Worm (Caenorhabditis elegans): ENCODE data around the gene his-24.

Gene his-24

ce11 chrX:14508823-14509259, 18.9 kb downstream of the his-24 start:
- TF ChIP-seq blmp-1 (tag; optimal IDR thresholded peaks at IDR 0.05; ENCODE audit: insufficient read depth) (peak; percentile 73), mdl-1 (tag; optimal IDR thresholded peaks at IDR 0.05) (peak in 1 of 2 experiments; percentile 10), nhr-23 (tag; optimal IDR thresholded peaks at IDR 0.05) (no peak), sem-4 (tag; optimal IDR thresholded peaks at IDR 0.05) (peak; percentile 78), nhr-25 (tag; optimal IDR thresholded peaks at IDR 0.05) (peak; percentile 88), aly-2 (tag; optimal IDR thresholded peaks at IDR 0.05) (no peak), elt-3 (tag; optimal IDR thresholded peaks at IDR 0.05) (no peak), nhr-21 (tag; optimal IDR thresholded peaks at IDR 0.05) (peak; percentile 84), nhr-129 (tag; optimal IDR thresholded peaks at IDR 0.05) (peak; percentile 82), nhr-77 (tag; optimal IDR thresholded peaks at IDR 0.05) (no peak), sma-9 (GFP tag; optimal IDR thresholded peaks at IDR 0.05) (peak; percentile 93), sma-9 (tag; optimal IDR thresholded peaks at IDR 0.05) (no peak), egl-27 (tag; optimal IDR thresholded peaks at IDR 0.05) (peak; percentile 91), unc-62 (GFP tag; optimal IDR thresholded peaks at IDR 0.05) (peak; percentile 74), C34F6.9 (tag; optimal IDR thresholded peaks at IDR 0.05) (peak; percentile 49), nhr-12 (tag; optimal IDR thresholded peaks at IDR 0.05) (no peak), dmd-4 (tag; optimal IDR thresholded peaks at IDR 0.05) (no peak), ama-1 (optimal IDR thresholded peaks at IDR 0.05) (no peak), crh-2 (tag; optimal IDR thresholded peaks at IDR 0.05) (peak; percentile 46), skn-1 (tag; optimal IDR thresholded peaks at IDR 0.05) (no peak), zag-1 (tag; optimal IDR thresholded peaks at IDR 0.05) (no peak), peb-1 (tag; optimal IDR thresholded peaks at IDR 0.05) (no peak), ceh-16 (tag; optimal IDR thresholded peaks at IDR 0.05) (peak; percentile 67), alr-1 (tag; optimal IDR thresholded peaks at IDR 0.05) (no peak), ztf-4 (tag; optimal IDR thresholded peaks at IDR 0.05) (peak; percentile 24), R02D3.7 (tag; optimal IDR thresholded peaks at IDR 0.05) (no peak), lin-11 (tag; optimal IDR thresholded peaks at IDR 0.05) (no peak), Y55F3AM.14 (GFP tag; optimal IDR thresholded peaks at IDR 0.05) (no peak), F13H6.1 (tag; optimal IDR thresholded peaks at IDR 0.05) (peak; percentile 81), fos-1 (tag; optimal IDR thresholded peaks at IDR 0.05) (peak; percentile 53), mbf-1 (tag; optimal IDR thresholded peaks at IDR 0.05) (no peak), gmeb-1 (tag; optimal IDR thresholded peaks at IDR 0.05) (no peak), unc-55 (GFP tag; optimal IDR thresholded peaks at IDR 0.05) (no peak), nhr-10 (tag; optimal IDR thresholded peaks at IDR 0.05) (no peak), ztf-1 (GFP tag; conservative IDR thresholded peaks at IDR 0.05) (no peak), snpc-4 (tag; optimal IDR thresholded peaks at IDR 0.05) (no peak), nhr-6 (tag; optimal IDR thresholded peaks at IDR 0.05) (peak; percentile 51), elt-1 (tag; optimal IDR thresholded peaks at IDR 0.05) (peak; percentile 46), nhr-237 (tag; optimal IDR thresholded peaks at IDR 0.05) (no peak), ceh-82 (tag; optimal IDR thresholded peaks at IDR 0.05) (no peak), nhr-11 (tag; optimal IDR thresholded peaks at IDR 0.05) (no peak), sma-3 (GFP tag; optimal IDR thresholded peaks at IDR 0.05) (peak; percentile 66), lin-13 (GFP tag; optimal IDR thresholded peaks at IDR 0.05) (peak; percentile 24), lin-39 (tag; optimal IDR thresholded peaks at IDR 0.05) (no peak), unc-39 (tag; optimal IDR thresholded peaks at IDR 0.05) (no peak), lsy-2 (tag; optimal IDR thresholded peaks at IDR 0.05) (peak in 1 of 2 experiments; percentile 64), mab-5 (tag; optimal IDR thresholded peaks at IDR 0.05) (no peak), ztf-11 (tag; optimal IDR thresholded peaks at IDR 0.05) (no peak), ZK546.5 (tag; optimal IDR thresholded peaks at IDR 0.05) (no peak)

Measured in whole organism, L2 larva.